Worm (Caenorhabditis elegans) whole organism, late embryonic: ENCODE data around the gene cest-33.

Experiments
- F13H6.1 ChIP-seq: sonication (generic microtip); optimal IDR thresholded peaks from 2 replicates; lab custom pipeline; 2016; ENCODE audit warnings: missing genetic modification characterization, missing compliant biosample characterization
- K02D7.2 ChIP-seq: sonication (generic microtip); optimal IDR thresholded peaks from 2 replicates; lab custom pipeline; 2017; ENCODE audit warnings: mild to moderate bottlenecking, missing genetic modification characterization, missing compliant biosample characterization
- Y22D7AL.16 ChIP-seq: sonication (generic microtip); optimal IDR thresholded peaks from 2 replicates; lab custom pipeline; 2016; ENCODE audit warnings: missing genetic modification characterization, missing compliant biosample characterization
- ahr-1 ChIP-seq: sonication (generic microtip); optimal IDR thresholded peaks from 2 replicates; lab custom pipeline; 2016; ENCODE audit warnings: missing genetic modification characterization, missing compliant biosample characterization
- ama-1 ChIP-seq: fragments of 150-350 bp; optimal IDR thresholded peaks from 2 replicates; lab custom pipeline; 2014
- ceh-14 ChIP-seq: sonication (generic microtip); optimal IDR thresholded peaks from 2 replicates; lab custom pipeline; 2016; ENCODE audit warnings: missing genotype, missing genetic modification characterization, missing compliant biosample characterization
- ceh-18 ChIP-seq: sonication (generic microtip); optimal IDR thresholded peaks from 2 replicates; lab custom pipeline; 2016; ENCODE audit warnings: missing genetic modification characterization, missing compliant biosample characterization
- ceh-31 ChIP-seq: sonication (generic microtip); optimal IDR thresholded peaks from 2 replicates; lab custom pipeline; 2016; ENCODE audit warnings: missing genetic modification characterization, missing compliant biosample characterization
- ceh-34 ChIP-seq: sonication (generic microtip); optimal IDR thresholded peaks from 2 replicates; lab custom pipeline; 2016; ENCODE audit warnings: mild to moderate bottlenecking, missing genetic modification characterization, missing compliant biosample characterization
- ceh-48 ChIP-seq: sonication (generic microtip); optimal IDR thresholded peaks from 2 replicates; lab custom pipeline; 2016; ENCODE audit warnings: missing genetic modification characterization, inconsistent platforms, missing compliant biosample characterization
- che-1 ChIP-seq: sonication (generic microtip); optimal IDR thresholded peaks from 2 replicates; lab custom pipeline; 2016; ENCODE audit warnings: mild to moderate bottlenecking, missing genetic modification characterization, missing compliant biosample characterization
- elt-2 ChIP-seq: sonication (generic microtip); optimal IDR thresholded peaks from 2 replicates; lab custom pipeline; 2016; ENCODE audit warnings: missing genetic modification reagents, missing genetic modification characterization, missing compliant biosample characterization
- ets-4 ChIP-seq: sonication (generic microtip); optimal IDR thresholded peaks from 2 replicates; lab custom pipeline; 2016; ENCODE audit warnings: missing genetic modification characterization, missing compliant biosample characterization
- eyg-1 ChIP-seq: sonication (generic microtip); optimal IDR thresholded peaks from 2 replicates; lab custom pipeline; 2016; ENCODE audit warnings: missing genotype, missing genetic modification characterization, missing compliant biosample characterization
- fax-1 ChIP-seq: sonication (generic microtip); optimal IDR thresholded peaks from 2 replicates; lab custom pipeline; 2016; ENCODE audit warnings: missing genotype, missing genetic modification characterization, missing compliant biosample characterization
- fkh-10 ChIP-seq: fragments of 150-350 bp; optimal IDR thresholded peaks from 2 replicates; lab custom pipeline; 2014; ENCODE audit warnings: missing biosample characterization, missing genetic modification reagents, missing genetic modification characterization
- fkh-6 ChIP-seq: sonication (generic microtip); optimal IDR thresholded peaks from 2 replicates; lab custom pipeline; 2016; ENCODE audit warnings: missing genetic modification characterization, missing compliant biosample characterization
- hlh-13 ChIP-seq: fragments of 200-800 bp; sonication (Bioruptor generic); optimal IDR thresholded peaks from 2 replicates; lab custom pipeline; 2018; ENCODE audit warnings: mild to moderate bottlenecking, missing genetic modification characterization, missing compliant biosample characterization
- hlh-15 ChIP-seq: sonication (generic microtip); optimal IDR thresholded peaks from 2 replicates; lab custom pipeline; 2016; ENCODE audit warnings: missing genetic modification characterization, missing compliant biosample characterization
- hlh-30 ChIP-seq: sonication (generic microtip); optimal IDR thresholded peaks from 2 replicates; lab custom pipeline; 2017; ENCODE audit warnings: antibody characterized with exemption, missing genetic modification characterization, missing compliant biosample characterization; ENCODE audit not compliant: insufficient read depth
- hlh-8 ChIP-seq: sonication (generic microtip); optimal IDR thresholded peaks from 2 replicates; lab custom pipeline; 2016; ENCODE audit warnings: missing genotype, missing genetic modification characterization, missing compliant biosample characterization
- lim-6 ChIP-seq: sonication (generic microtip); optimal IDR thresholded peaks from 2 replicates; lab custom pipeline; 2016; ENCODE audit warnings: missing genetic modification characterization, missing compliant biosample characterization
- madf-2 ChIP-seq: sonication (generic microtip); optimal IDR thresholded peaks from 2 replicates; lab custom pipeline; 2017; ENCODE audit warnings: missing genetic modification characterization, missing compliant biosample characterization
- nhr-11 ChIP-seq: fragments of 150-350 bp; optimal IDR thresholded peaks from 2 replicates; lab custom pipeline; 2014; ENCODE audit warnings: missing biosample characterization, missing genetic modification characterization
- odd-2 ChIP-seq: sonication (generic microtip); optimal IDR thresholded peaks from 2 replicates; lab custom pipeline; 2017; ENCODE audit warnings: antibody characterized with exemption, mild to moderate bottlenecking, missing genetic modification characterization, missing compliant biosample characterization
- pat-9 ChIP-seq: fragments of 200-800 bp; sonication (Bioruptor generic); optimal IDR thresholded peaks from 2 replicates; lab custom pipeline; 2018; ENCODE audit warnings: mild to moderate bottlenecking, missing genetic modification characterization, moderate library complexity, missing compliant biosample characterization
- pax-1 ChIP-seq: fragments of 150-350 bp; optimal IDR thresholded peaks from 2 replicates; lab custom pipeline; 2014; ENCODE audit warnings: missing biosample characterization, missing genetic modification characterization
- pha-2 ChIP-seq: sonication (generic microtip); optimal IDR thresholded peaks from 2 replicates; lab custom pipeline; 2017; ENCODE audit warnings: mild to moderate bottlenecking, missing genetic modification characterization, missing compliant biosample characterization
- pqm-1 ChIP-seq: sonication (generic microtip); optimal IDR thresholded peaks from 2 replicates; lab custom pipeline; 2016; ENCODE audit warnings: missing genetic modification characterization, missing compliant biosample characterization
- pros-1 ChIP-seq: fragments of 150-350 bp; optimal IDR thresholded peaks from 2 replicates; lab custom pipeline; 2014; ENCODE audit warnings: missing biosample characterization, missing genetic modification reagents, missing genetic modification characterization
- rnt-1 ChIP-seq: sonication (generic microtip); optimal IDR thresholded peaks from 2 replicates; lab custom pipeline; 2016; ENCODE audit warnings: missing genetic modification characterization, missing compliant biosample characterization
- sox-2 ChIP-seq: fragments of 200-800 bp; sonication (Bioruptor generic); IDR thresholded peaks from 2 replicates; pipeline ENCODE4 v1.3.6; 2022; ENCODE audit warnings: missing genetic modification reagents, missing genetic modification characterization, missing compliant biosample characterization
- tbx-2 ChIP-seq: sonication (generic microtip); optimal IDR thresholded peaks from 2 replicates; lab custom pipeline; 2016; ENCODE audit warnings: missing genetic modification characterization, missing compliant biosample characterization
- tbx-7 ChIP-seq: sonication (generic microtip); optimal IDR thresholded peaks from 2 replicates; lab custom pipeline; 2016; ENCODE audit warnings: missing genotype, missing genetic modification characterization, missing compliant biosample characterization
- unc-86 ChIP-seq: sonication (generic microtip); optimal IDR thresholded peaks from 2 replicates; lab custom pipeline; 2016; ENCODE audit warnings: missing genetic modification characterization, missing compliant biosample characterization

Gene cest-33

ce11 chrV:6346906-6347305 lies 18.6 kb downstream of the cest-33 start:
- TF ChIP-seq tbx-7 = no peak
- TF ChIP-seq elt-2 (tag; lab: Kevin White, UChicago) = no peak
- TF ChIP-seq hlh-30 (tag; lab: Kevin White, UChicago) = no peak
- no peak for TF ChIP-seq ceh-14 (tag; lab: Kevin White, UChicago)
- TF ChIP-seq fkh-6 (tag; lab: Kevin White, UChicago) = no peak
- TF ChIP-seq tbx-2 (tag; lab: Kevin White, UChicago) = no peak
- no peak for TF ChIP-seq ceh-31 (tag; lab: Kevin White, UChicago)
- no peak for TF ChIP-seq ahr-1 (tag; lab: Kevin White, UChicago)
- no peak for TF ChIP-seq ceh-48 (tag; lab: Kevin White, UChicago)
- TF ChIP-seq pqm-1 (tag; lab: Kevin White, UChicago) = no peak
- TF ChIP-seq pat-9 (tag; lab: Kevin White, UChicago) = no peak
- TF ChIP-seq unc-86 (tag; lab: Kevin White, UChicago) = no peak
- no peak for TF ChIP-seq nhr-11
- no peak for TF ChIP-seq madf-2
- no peak for TF ChIP-seq pros-1 (tag; lab: Kevin White, UChicago)
- no peak for TF ChIP-seq sox-2 (GFP tag; lab: Robert Waterston, UW)
- TF ChIP-seq fkh-10 (GFP tag; lab: Kevin White, UChicago) = no peak
- no peak for TF ChIP-seq hlh-13 (GFP tag; lab: Kevin White, UChicago)
- no peak for TF ChIP-seq rnt-1

ce11 chrV:6346043-6346618 lies 19.3 kb downstream of the cest-33 start:
- TF ChIP-seq tbx-2 (tag; lab: Kevin White, UChicago) (peak; percentile 13), F13H6.1 (peak; percentile 29), ceh-34 (tag; lab: Kevin White, UChicago) (peak; percentile 67), ceh-18 (tag; lab: Kevin White, UChicago) (peak; percentile 66), ets-4 (no peak)

- TF ChIP-seq madf-2 (no peak), F13H6.1 (peak; percentile 48), hlh-13 (GFP tag; lab: Kevin White, UChicago) (no peak), ceh-18 (tag; lab: Kevin White, UChicago) (peak; percentile 21)
Observed at ce11 chrV:6344531-6345171, 20.8 kb downstream of the cest-33 start.

- TF ChIP-seq ceh-18 (tag; lab: Kevin White, UChicago) = peak; percentile 84
- TF ChIP-seq lim-6 = no peak
- no peak for TF ChIP-seq odd-2 (tag; lab: Kevin White, UChicago)
- no peak for TF ChIP-seq che-1 (tag; lab: Kevin White, UChicago)
- TF ChIP-seq pax-1 (tag; lab: Kevin White, UChicago) = no peak
- TF ChIP-seq F13H6.1 = peak; percentile 51
- TF ChIP-seq ama-1 (lab: Kevin White, UChicago) = no peak
- TF ChIP-seq fax-1 (tag; lab: Kevin White, UChicago) = no peak
- no peak for TF ChIP-seq eyg-1 (tag; lab: Kevin White, UChicago)
- no peak for TF ChIP-seq pha-2
- TF ChIP-seq hlh-8 (tag; lab: Kevin White, UChicago) = peak; percentile 54
- no peak for TF ChIP-seq K02D7.2
- TF ChIP-seq rnt-1 = peak; percentile 10
- no peak for TF ChIP-seq Y22D7AL.16 (tag; lab: Kevin White, UChicago)
- no peak for TF ChIP-seq nhr-11
- TF ChIP-seq hlh-15 (tag; lab: Kevin White, UChicago) = no peak
- no peak for TF ChIP-seq sox-2 (GFP tag; lab: Robert Waterston, UW)
Observed at ce11 chrV:6342502-6342901, 23.0 kb downstream of the cest-33 start.
